Fruit fly (Drosophila melanogaster): Measurements from ENCODE around the gene IFT52.
A peak's percentile ranks its signal among the peaks of the same experiment; 100 is the strongest.

Gene IFT52

DNA sequence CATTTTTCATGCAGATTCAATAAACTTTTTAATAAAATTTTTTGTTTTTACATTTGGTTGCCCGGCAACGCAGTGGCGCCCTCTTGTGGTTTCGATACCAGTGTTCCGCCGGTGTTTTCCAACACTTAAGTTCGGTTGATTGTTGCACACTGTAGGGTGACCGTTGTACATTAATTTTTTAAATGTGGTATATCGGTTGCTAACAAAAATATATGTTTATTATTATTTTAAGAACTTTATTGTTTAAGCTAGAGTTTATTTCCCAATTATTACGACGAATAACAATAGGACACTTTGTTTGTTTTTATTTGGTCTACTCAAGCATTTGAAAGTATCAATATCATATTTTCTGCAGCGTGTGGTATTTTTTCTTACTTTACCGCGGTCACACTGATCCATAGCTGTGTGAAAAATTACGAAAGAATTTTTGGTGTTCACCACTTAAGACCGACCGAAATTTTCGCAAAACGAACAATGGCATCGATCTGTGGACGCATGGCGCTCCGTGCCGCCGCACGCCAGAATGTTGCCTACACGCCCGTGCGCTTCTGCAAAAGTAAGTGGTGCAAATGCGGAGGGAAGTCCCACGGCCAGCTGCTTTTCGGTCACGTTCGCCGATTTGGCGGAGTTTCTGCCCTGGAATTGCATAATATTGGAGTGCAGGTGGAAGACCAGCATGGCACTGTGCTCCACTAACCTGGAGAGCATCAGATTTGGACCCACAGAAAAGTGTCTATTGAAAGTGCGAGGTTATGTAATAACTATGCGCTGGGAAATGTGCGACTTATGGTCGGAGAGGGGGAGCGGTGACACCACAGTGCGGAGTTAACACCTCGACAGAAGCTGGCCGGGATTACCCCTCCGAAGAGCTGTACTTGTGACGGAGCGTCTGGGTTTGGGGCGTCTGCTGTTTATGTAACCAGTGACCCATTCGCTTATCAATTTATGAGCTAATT lies at the start of gene IFT52, which contains the start of gene COX5B:
Gene IFT52, minus strand, starts transcription at position 74 of the 956 bp plus-strand sequence.
Gene COX5B, plus strand, starts transcription at position 372 of the 956 bp plus-strand sequence.
- TF ChIP-seq noc (tag; optimal IDR thresholded peaks at IDR 0.05) = no peak

DNA sequence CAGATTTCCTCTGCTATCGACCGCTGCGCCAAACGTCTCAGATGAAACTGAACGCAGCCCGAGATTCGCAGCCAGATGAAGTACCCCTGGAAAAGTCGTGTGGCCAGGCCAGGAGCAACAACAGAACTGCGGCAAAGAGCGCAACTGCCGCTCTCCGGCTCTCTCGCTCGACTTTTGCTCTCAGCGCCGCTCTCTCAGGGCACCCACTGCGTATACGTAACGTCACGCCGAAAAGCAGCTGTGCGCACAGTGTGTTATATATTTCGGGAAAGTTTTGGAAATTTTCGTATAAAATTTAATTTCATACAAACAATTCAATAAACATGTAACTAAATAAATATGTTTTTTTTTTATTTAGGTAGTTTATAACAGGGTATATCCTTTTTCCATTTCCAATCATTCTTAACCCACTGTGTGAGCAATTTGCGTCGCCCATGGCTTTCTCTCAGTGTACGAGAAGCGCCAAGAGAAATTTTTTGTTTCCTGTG lies 43.8 kb upstream of the IFT52 start, which contains the start of gene Dpp10:
Gene Dpp10, minus strand, starts transcription at position 51 of the 488 bp plus-strand sequence.
- TF ChIP-seq noc (tag; optimal IDR thresholded peaks at IDR 0.05) = peak; percentile 70

DNA sequence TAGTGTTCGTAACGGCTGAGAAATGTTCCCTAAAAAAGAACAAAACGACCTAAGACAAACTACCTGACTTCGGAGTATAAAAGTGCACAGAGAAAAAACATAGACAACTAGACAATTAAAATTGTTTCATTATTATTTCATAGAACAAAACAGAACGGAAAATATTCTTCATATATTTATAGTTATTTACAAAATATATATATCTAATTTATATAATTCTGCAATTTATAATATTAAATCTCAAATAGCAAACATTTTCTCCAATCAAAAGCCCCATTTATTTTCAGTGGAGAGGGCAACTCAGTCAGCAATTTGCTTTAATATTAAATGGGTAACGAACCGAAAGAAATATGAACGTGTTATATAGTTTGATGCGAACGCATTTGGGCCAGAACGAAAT lies 37.7 kb upstream of the IFT52 start:
- no peak for TF ChIP-seq noc (tag; optimal IDR thresholded peaks at IDR 0.05)

DNA sequence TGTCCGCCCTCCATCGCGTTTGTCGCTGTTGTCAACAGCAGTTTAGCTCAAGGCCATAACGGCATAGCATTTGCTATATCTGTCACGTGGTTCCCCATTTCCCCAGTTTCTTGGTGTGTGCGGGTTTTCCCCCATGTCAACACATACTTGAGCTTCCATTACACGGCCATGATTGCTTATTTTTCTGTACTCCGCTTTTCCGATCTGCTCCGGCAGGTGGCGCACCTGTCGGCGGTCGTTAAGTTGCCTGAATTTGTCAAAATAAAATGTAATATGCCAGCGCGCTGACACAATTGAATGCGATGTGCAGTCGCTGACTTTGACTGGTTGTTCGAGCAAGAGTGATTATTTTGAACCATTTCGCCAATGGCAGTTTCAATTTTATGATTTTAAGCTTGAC lies 27.0 kb upstream of the IFT52 start:
- no peak for TF ChIP-seq noc (tag; optimal IDR thresholded peaks at IDR 0.05)

DNA sequence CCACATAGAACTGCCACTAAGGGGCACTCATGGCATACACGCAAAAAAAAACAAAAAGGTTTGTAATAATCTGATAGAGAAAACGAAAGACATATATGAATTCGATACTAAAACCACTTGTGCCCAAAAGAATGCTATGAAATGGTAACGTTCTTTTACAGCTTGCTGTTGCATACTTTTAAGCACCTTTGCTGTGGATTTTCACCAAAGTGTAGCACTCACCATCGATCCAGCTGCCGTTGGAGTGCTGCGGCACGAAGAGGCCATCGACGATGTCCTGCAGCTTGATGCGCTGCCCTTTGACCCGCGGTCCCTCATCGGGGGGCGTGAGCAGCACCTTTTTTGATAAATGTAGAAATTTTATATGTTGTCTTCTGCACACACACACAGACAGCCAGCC lies 21.7 kb upstream of the IFT52 start:
- TF ChIP-seq noc (tag; optimal IDR thresholded peaks at IDR 0.05) = no peak

DNA sequence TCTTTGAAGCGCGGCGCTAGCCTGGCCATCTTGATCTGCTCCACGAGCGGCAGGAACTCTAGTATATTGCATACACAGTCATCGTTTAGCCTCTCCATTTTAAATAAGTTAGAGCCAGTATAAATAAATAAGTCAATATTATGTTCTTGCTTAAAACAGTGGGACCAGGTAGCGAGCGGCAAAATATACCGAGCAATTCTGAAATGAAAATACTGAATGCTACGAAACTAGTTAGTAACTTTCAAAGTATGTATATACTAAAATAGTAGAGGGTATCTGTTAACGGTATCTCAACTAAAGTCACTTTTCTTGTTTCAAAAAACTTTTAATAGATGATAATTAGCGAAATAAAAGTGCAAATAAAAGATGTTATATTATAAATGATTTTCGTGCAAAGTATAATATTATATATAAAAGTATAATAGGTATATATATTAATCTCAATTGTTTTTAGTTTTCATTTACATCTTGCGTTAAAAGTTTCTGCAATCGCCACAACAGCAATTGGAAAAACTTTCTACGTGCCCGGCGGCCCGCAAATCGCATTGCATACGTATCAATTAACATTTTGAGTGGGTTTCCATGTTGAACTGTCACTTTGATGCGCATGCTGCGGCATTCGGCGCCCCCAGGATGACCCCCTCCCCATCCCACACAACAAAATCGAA lies 8.9 kb upstream of the IFT52 start, which contains the start of gene CG13766:
Gene CG13766, minus strand, starts transcription at position 162 of the 668 bp plus-strand sequence.
- no peak for TF ChIP-seq noc (tag; optimal IDR thresholded peaks at IDR 0.05)

DNA sequence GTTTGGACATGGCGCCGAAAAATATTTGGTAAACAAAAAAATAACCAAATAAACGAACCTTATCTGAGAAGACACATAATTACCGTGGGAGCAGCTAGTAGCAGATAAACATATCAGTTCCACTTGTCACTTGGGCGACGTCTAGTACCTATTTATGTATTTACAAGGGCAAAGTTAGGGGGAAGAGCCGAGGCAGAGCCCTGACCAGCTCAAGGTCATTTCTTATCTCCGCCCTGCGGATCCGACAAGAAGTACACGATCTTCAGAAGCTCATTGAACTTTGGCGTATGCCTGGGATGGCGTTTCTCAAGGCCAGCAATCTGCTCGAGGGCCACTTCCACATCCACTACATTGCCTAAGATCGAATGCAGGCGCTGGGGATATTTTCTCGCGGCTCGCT lies 7.7 kb upstream of the IFT52 start:
- peak; percentile 32 for TF ChIP-seq noc (tag; optimal IDR thresholded peaks at IDR 0.05)

DNA sequence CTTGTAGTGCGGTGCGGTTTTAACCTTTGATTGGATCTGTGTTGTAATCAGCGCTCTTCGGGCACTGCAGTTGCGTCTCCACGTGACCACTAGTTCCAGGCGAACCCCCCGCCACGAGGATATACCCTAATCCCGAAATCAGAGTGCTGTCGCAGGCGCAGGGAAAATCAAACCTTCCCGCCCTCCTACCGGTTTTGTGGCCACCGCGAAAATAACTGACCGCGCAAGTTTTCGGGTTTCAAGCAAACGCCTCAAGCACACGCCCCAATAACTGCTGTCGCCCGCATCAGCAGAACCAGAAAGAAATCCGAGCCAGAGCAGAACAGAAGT lies 5.0 kb upstream of the IFT52 start:
- no peak for TF ChIP-seq noc (tag; optimal IDR thresholded peaks at IDR 0.05)

DNA sequence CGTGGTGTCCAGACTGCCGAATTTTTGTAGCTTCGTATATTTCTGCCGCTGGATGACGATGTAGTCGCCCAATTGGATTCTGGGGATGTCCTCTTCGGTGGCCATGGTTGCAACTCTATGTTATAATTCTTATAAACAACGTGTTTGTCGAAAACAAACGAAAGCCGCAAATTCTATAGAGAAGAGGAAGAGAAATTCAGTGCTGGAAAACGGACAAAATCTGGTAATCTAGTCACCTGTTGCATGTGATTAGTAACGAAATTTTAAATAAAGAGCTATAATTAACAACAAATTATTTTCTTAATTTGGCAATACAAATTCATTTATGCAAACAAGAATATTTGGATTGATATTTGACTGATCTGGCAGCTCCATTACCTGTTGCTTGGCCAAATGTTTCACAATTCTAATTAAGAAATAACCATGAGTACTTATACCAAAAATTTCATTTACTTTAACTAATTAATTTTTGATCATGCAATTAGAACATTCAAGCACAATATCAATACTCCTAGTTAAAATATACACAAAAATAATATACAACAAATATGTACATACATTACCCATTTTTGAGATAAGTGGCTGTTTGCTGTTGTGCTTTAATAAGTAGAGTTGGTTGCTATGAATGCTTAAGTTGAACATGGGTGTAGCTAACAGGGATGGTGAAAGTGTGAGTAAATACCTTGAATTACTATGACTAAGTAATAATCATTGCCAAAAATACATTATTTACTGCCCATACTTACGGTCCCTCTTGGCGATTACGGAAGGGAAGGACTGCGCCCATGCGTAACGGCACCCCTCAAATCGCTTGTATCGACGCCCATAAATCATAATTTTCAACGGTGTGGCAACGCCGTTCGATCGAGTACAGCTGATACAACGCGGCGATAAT lies 4.4 kb upstream of the IFT52 start, which contains the start of the genes Trmt6 and Ent2:
Gene Trmt6, minus strand, starts transcription at position 827 of the 895 bp plus-strand sequence.
Gene Ent2, plus strand, starts transcription at position 863 of the 895 bp plus-strand sequence.
- TF ChIP-seq noc (tag; optimal IDR thresholded peaks at IDR 0.05) = peak; percentile 95

DNA sequence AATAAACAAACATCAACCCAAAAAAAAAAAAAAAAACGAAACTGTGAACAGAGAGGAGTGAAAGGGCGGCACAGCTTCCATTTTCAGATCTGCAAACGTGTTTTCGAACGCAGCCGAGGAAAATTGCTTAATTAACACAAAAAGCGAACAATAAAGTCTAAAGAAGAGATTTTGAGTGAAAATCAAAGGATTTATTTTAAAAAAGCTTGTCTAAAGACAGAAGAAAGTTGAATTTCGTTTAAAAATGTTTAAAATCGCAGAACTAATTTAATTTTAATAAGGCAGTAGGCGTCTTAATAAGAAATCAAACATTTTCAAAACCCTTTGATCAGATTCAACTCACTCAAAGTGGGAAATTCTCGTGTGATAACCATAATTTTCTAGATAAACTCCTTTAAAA lies 1.8 kb upstream of the IFT52 start, which contains the start of gene COX5BL:
Gene COX5BL, plus strand, starts transcription at position 301 of the 400 bp plus-strand sequence.
- TF ChIP-seq noc (tag; optimal IDR thresholded peaks at IDR 0.05) = no peak

DNA sequence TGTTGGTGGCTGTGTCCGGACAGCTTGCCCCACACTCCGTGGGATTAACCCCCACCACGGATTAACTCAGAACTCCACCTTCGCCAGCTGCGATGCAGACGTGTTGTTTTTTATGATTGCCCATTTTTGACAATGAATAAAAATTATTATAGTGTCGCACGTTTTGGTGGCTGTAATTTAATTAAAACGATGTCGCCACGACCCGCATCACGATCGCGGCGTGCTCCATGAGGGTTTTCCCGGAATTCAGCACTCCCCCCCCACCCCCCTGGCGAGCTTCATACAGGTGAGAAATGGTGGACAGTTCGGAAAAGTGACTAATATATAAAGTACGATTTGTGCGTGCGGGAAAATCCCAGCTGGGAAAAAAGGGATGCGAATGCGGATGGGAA lies 3.5 kb downstream of the IFT52 start:
- no peak for TF ChIP-seq noc (tag; optimal IDR thresholded peaks at IDR 0.05)

DNA sequence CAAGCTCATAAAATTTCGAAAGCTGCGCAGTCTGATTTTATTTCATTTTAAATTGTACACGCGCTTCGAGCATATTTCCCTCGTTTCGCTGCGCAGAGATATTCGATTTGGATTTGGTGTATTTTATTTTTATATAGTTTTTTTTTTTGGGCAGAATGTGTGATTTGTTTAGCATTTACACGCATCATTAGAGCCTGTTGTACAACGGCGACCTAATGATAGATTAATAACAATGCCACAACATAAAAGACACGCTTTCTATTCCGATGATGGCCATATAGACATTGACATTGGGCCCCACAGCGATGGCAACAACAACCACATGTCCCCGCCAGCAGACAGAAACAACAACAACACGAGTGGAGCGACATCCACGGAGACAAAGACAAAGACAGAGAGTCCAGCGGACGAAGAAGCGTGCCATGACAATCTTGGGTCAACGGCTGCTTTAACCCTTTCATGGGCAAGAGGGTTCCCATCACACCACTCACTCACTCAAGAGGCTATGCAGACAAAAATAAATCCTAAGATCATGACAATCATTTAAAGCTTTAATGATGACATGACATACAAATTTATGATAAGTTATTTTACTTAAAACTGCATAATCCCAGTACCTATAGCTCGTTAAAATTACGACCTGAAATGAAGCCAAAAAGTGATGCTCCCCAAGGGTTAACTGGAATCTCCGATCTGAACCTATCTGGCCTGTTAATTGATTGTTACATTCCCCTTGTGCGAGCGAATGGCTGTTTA lies 4.1 kb downstream of the IFT52 start:
- no peak for TF ChIP-seq noc (tag; optimal IDR thresholded peaks at IDR 0.05)

DNA sequence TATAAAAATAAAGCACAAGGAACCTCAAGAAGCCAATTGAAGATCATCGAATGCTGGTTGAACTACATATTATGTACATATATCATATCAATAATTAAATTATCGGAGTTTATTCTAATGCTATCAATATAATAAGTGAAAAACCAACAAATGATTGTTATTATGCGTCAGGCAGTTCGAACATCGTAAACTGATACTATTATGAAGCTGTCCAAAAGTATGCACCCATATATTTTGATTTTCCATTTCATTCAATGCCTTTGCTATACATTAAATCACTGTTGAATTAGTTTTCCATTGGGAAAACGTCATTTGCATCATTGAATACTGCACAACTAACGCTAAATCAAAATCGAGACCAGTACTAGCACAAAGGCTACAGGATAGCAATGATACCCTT lies 5.0 kb downstream of the IFT52 start:
- TF ChIP-seq noc (tag; optimal IDR thresholded peaks at IDR 0.05) = no peak

DNA sequence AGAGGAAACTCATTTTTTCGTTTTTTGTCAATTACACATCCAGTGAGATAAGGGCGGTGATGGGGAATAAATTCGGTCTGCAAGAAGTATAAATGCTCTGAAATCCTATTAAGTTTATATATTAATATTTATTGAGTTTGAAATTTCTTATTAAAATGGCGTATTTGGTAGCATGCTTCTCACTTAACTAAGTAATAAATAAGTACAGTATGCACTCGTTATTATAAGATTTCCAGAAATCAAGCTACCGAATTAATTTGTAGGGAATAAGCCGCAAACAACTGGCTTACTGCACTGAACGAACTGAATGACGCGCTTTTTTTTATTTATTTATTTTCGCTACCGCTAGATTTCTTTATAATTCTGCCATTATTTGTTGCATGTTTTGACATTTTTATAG lies 5.8 kb downstream of the IFT52 start:
- TF ChIP-seq noc (tag; optimal IDR thresholded peaks at IDR 0.05) = no peak

DNA sequence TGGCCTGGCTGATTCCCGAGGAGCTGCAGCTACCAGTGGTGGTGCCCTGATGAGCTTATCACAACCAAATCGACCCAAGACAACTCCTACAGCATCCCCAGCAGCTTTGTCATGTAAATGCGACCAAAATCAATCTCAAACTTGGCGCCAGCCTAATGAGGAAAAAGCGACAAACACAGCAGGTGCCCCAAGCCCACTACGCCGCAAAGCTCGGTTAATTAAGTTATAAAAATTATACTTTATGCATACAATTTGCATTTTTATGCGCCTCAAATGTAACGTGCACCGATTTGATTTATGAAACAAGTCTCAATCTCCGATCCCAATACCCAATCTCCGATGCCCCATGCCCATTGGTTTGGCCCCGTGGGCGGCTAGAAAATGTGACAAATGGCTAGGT lies 6.5 kb downstream of the IFT52 start:
- TF ChIP-seq noc (tag; optimal IDR thresholded peaks at IDR 0.05) = no peak
